Fruit fly (Drosophila melanogaster) whole organism, embryonic: Measurements from ENCODE around the gene CG6511.
A peak's percentile ranks its signal among the peaks of the same experiment; 100 is the strongest.

Source experiments
- Atf3 ChIP-seq: fragments of 200-800 bp; sonication (Bioruptor generic); optimal IDR thresholded peaks from 3 replicates; lab custom pipeline; 2016; ENCODE audit warnings: missing biosample characterization, missing genetic modification characterization
- CG10979 ChIP-seq: fragments of 200-800 bp; sonication (Bioruptor generic); optimal IDR thresholded peaks from 2 replicates; lab custom pipeline; 2018; ENCODE audit warnings: missing biosample characterization, mild to moderate bottlenecking, missing genetic modification characterization, moderate library complexity
- CG12299 ChIP-seq: fragments of 200-800 bp; sonication (Bioruptor generic); optimal IDR thresholded peaks from 2 replicates; lab custom pipeline; 2018; ENCODE audit warnings: missing biosample characterization, mild to moderate bottlenecking, missing genetic modification characterization
- CG12744 ChIP-seq: fragments of 200-800 bp; sonication (Bioruptor generic); optimal IDR thresholded peaks from 2 replicates; lab custom pipeline; 2016; ENCODE audit warnings: missing biosample characterization, missing genetic modification characterization
- CG15601 ChIP-seq: fragments of 200-800 bp; sonication (Bioruptor generic); optimal IDR thresholded peaks from 3 replicates; lab custom pipeline; 2019; ENCODE audit warnings: missing biosample characterization, mild to moderate bottlenecking, missing genetic modification characterization, moderate library complexity
- CG1602 ChIP-seq: fragments of 200-800 bp; sonication (Bioruptor generic); optimal IDR thresholded peaks from 3 replicates; lab custom pipeline; 2016; ENCODE audit warnings: missing biosample characterization, missing genetic modification characterization
- CG16813 ChIP-seq: fragments of 200-800 bp; sonication (Bioruptor generic); IDR thresholded peaks from 3 replicates; pipeline ENCODE4 v1.3.6; 2022; ENCODE audit warnings: missing biosample characterization, missing genetic modification characterization; ENCODE audit not compliant: partially characterized antibody
- CG17361 ChIP-seq: fragments of 200-800 bp; sonication (Bioruptor generic); IDR thresholded peaks from 3 replicates; pipeline ENCODE4 v1.3.6; 2022; ENCODE audit warnings: missing biosample characterization, missing genetic modification characterization
- CG17385 ChIP-seq: fragments of 200-800 bp; sonication (Bioruptor generic); optimal IDR thresholded peaks from 3 replicates; lab custom pipeline; 2018; ENCODE audit warnings: missing biosample characterization, mild to moderate bottlenecking, missing genetic modification characterization
- CG17568 ChIP-seq: fragments of 200-800 bp; sonication (Bioruptor generic); optimal IDR thresholded peaks from 2 replicates; lab custom pipeline; 2018; ENCODE audit warnings: missing biosample characterization, mild to moderate bottlenecking, missing genetic modification characterization, moderate library complexity
- CG18619 ChIP-seq: fragments of 200-800 bp; sonication (Bioruptor generic); optimal IDR thresholded peaks from 3 replicates; lab custom pipeline; 2017; ENCODE audit warnings: missing biosample characterization, mild to moderate bottlenecking, missing genetic modification characterization
- CG3995 ChIP-seq: fragments of 200-800 bp; sonication (Bioruptor generic); optimal IDR thresholded peaks from 3 replicates; lab custom pipeline; 2016; ENCODE audit warnings: missing biosample characterization, missing genetic modification characterization
- CG43689 ChIP-seq: fragments of 200-800 bp; sonication (Bioruptor generic); IDR thresholded peaks from 2 replicates; pipeline ENCODE4 v1.3.6; 2022; ENCODE audit warnings: missing biosample characterization, missing genetic modification characterization
- CG6654 ChIP-seq: fragments of 200-800 bp; sonication (Bioruptor generic); optimal IDR thresholded peaks from 2 replicates; lab custom pipeline; 2017; ENCODE audit warnings: missing biosample characterization, mild to moderate bottlenecking, missing genetic modification characterization
- CG6683 ChIP-seq: fragments of 200-800 bp; sonication (Bioruptor generic); optimal IDR thresholded peaks from 2 replicates; lab custom pipeline; 2017; ENCODE audit warnings: missing biosample characterization, mild to moderate bottlenecking, missing genetic modification characterization, missing genetic modification reagents
- CG8388 ChIP-seq: fragments of 200-800 bp; sonication (Bioruptor generic); optimal IDR thresholded peaks from 2 replicates; lab custom pipeline; 2019; ENCODE audit warnings: missing biosample characterization, mild to moderate bottlenecking, missing genetic modification characterization, moderate library complexity
- Chrac-16 ChIP-seq: fragments of 200-800 bp; sonication (Bioruptor generic); optimal IDR thresholded peaks from 3 replicates; lab custom pipeline; 2016; ENCODE audit warnings: missing biosample characterization, missing genetic modification characterization
- CkIIα-i1 ChIP-seq: fragments of 200-800 bp; sonication (Bioruptor generic); IDR thresholded peaks from 2 replicates; pipeline ENCODE4 v1.3.6; 2022; ENCODE audit warnings: missing biosample characterization, missing genetic modification characterization
- Dbx ChIP-seq: fragments of 200-800 bp; sonication (Bioruptor generic); IDR thresholded peaks from 3 replicates; pipeline ENCODE4 v1.3.6; 2022; ENCODE audit warnings: missing biosample characterization, missing genetic modification characterization
- Dref ChIP-seq: fragments of 200-800 bp; sonication (Bioruptor generic); IDR thresholded peaks from 2 replicates; pipeline ENCODE4 v1.3.6; 2022; ENCODE audit warnings: missing biosample characterization, missing genetic modification characterization
- Ets97D ChIP-seq: fragments of 200-800 bp; sonication (Bioruptor generic); optimal IDR thresholded peaks from 3 replicates; lab custom pipeline; 2016; ENCODE audit warnings: missing biosample characterization, missing genetic modification characterization
- Fer1 ChIP-seq: fragments of 200-800 bp; sonication (Bioruptor generic); optimal IDR thresholded peaks from 2 replicates; lab custom pipeline; 2017; ENCODE audit warnings: missing biosample characterization, mild to moderate bottlenecking, missing genetic modification characterization
- HmgZ ChIP-seq: fragments of 200-800 bp; sonication (Bioruptor generic); optimal IDR thresholded peaks from 2 replicates; lab custom pipeline; 2018; ENCODE audit warnings: missing biosample characterization, mild to moderate bottlenecking, missing genetic modification characterization
- Hmr ChIP-seq: fragments of 200-800 bp; sonication (Bioruptor generic); optimal IDR thresholded peaks from 3 replicates; lab custom pipeline; 2017; ENCODE audit warnings: mild to moderate bottlenecking, missing biosample characterization, missing genetic modification reagents, missing genetic modification characterization
- Hr51 ChIP-seq, 2 experiments: fragments of 200-800 bp; sonication (Bioruptor generic); optimal IDR thresholded peaks; 2 replicates in 1 of 2; 3 replicates in 1 of 2; lab custom pipeline; 2016 to 2018; ENCODE audit warnings: missing biosample characterization in 2 of 2, missing genetic modification characterization in 2 of 2, mild to moderate bottlenecking in 1 of 2, moderate library complexity in 1 of 2
- Meics ChIP-seq: fragments of 200-800 bp; sonication (Bioruptor generic); optimal IDR thresholded peaks from 2 replicates; lab custom pipeline; 2017; ENCODE audit warnings: missing biosample characterization, mild to moderate bottlenecking, missing genetic modification characterization
- Mrtf ChIP-seq: fragments of 200-800 bp; sonication (Bioruptor generic); IDR thresholded peaks from 3 replicates; pipeline ENCODE4 v1.3.6; 2022; ENCODE audit warnings: missing biosample characterization, missing genetic modification characterization
- NfI ChIP-seq: fragments of 200-800 bp; sonication (Bioruptor generic); optimal IDR thresholded peaks from 3 replicates; lab custom pipeline; 2018; ENCODE audit warnings: missing biosample characterization, mild to moderate bottlenecking, missing genetic modification characterization, moderate library complexity
- PHDP ChIP-seq: fragments of 200-800 bp; sonication (Bioruptor generic); optimal IDR thresholded peaks from 3 replicates; lab custom pipeline; 2018; ENCODE audit warnings: missing biosample characterization, mild to moderate bottlenecking, missing genetic modification characterization, moderate library complexity
- Rx ChIP-seq: fragments of 200-800 bp; sonication (Bioruptor generic); IDR thresholded peaks from 2 replicates; pipeline ENCODE4 v1.3.6; 2022; ENCODE audit warnings: missing biosample characterization, missing genetic modification characterization
- Sox100B ChIP-seq: fragments of 200-800 bp; sonication (Bioruptor generic); optimal IDR thresholded peaks from 3 replicates; lab custom pipeline; 2018; ENCODE audit warnings: missing biosample characterization, mild to moderate bottlenecking, missing genetic modification characterization
- al ChIP-seq: fragments of 200-800 bp; sonication (Bioruptor generic); IDR thresholded peaks from 2 replicates; pipeline ENCODE4 v1.3.6; 2022; ENCODE audit warnings: missing biosample characterization, missing genetic modification characterization
- crc ChIP-seq: fragments of 200-800 bp; sonication (Bioruptor generic); optimal IDR thresholded peaks from 2 replicates; lab custom pipeline; 2016; ENCODE audit warnings: missing biosample characterization, missing genetic modification characterization
- crol ChIP-seq: fragments of 200-800 bp; sonication (Bioruptor generic); IDR thresholded peaks from 2 replicates; pipeline ENCODE4 v1.3.6; 2022; ENCODE audit warnings: missing biosample characterization, missing genetic modification characterization
- crp ChIP-seq, 2 experiments: fragments of 200-800 bp; sonication (Bioruptor generic); optimal IDR thresholded peaks; 2 replicates in 1 of 2; 3 replicates in 1 of 2; lab custom pipeline; 2017; ENCODE audit warnings: missing biosample characterization in 2 of 2, missing genetic modification characterization in 2 of 2, mild to moderate bottlenecking in 1 of 2, moderate library complexity in 1 of 2
- danr ChIP-seq: fragments of 200-800 bp; sonication (Bioruptor generic); IDR thresholded peaks from 2 replicates; pipeline ENCODE4 v1.3.6; 2022; ENCODE audit warnings: missing biosample characterization, missing genetic modification characterization
- dysf ChIP-seq: fragments of 200-800 bp; sonication (Bioruptor generic); IDR thresholded peaks from 3 replicates; pipeline ENCODE4 v1.3.6; 2022; ENCODE audit warnings: missing biosample characterization, missing genetic modification characterization
- esg ChIP-seq: fragments of 200-800 bp; sonication (Bioruptor generic); conservative IDR thresholded peaks from 2 replicates; pipeline ENCODE4 v1.3.6; 2022; ENCODE audit warnings: missing biosample characterization, missing genetic modification characterization
- fru ChIP-seq: fragments of >200 bp; optimal IDR thresholded peaks from 2 replicates; lab custom pipeline; 2017
- gro ChIP-seq: fragments of 200-800 bp; sonication (Bioruptor generic); optimal IDR thresholded peaks from 2 replicates; lab custom pipeline; 2016; ENCODE audit warnings: missing biosample characterization, missing genetic modification characterization
- hbn ChIP-seq: fragments of 200-800 bp; sonication (Bioruptor generic); IDR thresholded peaks from 2 replicates; pipeline ENCODE4 v1.3.6; 2022; ENCODE audit warnings: missing biosample characterization, missing genetic modification characterization; ENCODE audit not compliant: partially characterized antibody
- hth ChIP-seq: fragments of >200 bp; optimal IDR thresholded peaks from 2 replicates; lab custom pipeline; 2017; ENCODE audit warnings: inconsistent platforms
- jing ChIP-seq: fragments of 200-800 bp; sonication (Bioruptor generic); optimal IDR thresholded peaks from 2 replicates; lab custom pipeline; 2018; ENCODE audit warnings: missing biosample characterization, mild to moderate bottlenecking, missing genetic modification characterization
- prd ChIP-seq, 3 experiments: fragments of >200 bp in 2 of 3; fragments of 200-800 bp in 1 of 3; sonication (Bioruptor generic) in 1 of 3; optimal IDR thresholded peaks in 2 of 3; IDR thresholded peaks in 1 of 3; 2 replicates in 2 of 3; 3 replicates in 1 of 3; pipeline versions ENCODE4 v1.3.6 to Lab custom; 2017 to 2022; ENCODE audit warnings: missing biosample characterization in 1 of 3, missing genetic modification characterization in 1 of 3
- sima ChIP-seq: fragments of 200-800 bp; sonication (Bioruptor generic); optimal IDR thresholded peaks from 2 replicates; lab custom pipeline; 2016; ENCODE audit warnings: missing biosample characterization, missing genetic modification characterization
- tap ChIP-seq: fragments of 200-800 bp; optimal IDR thresholded peaks from 3 replicates; lab custom pipeline; 2019; ENCODE audit warnings: missing biosample characterization, mild to moderate bottlenecking, missing genetic modification characterization, moderate library complexity
- tio ChIP-seq: fragments of 200-800 bp; sonication (Bioruptor generic); optimal IDR thresholded peaks from 2 replicates; lab custom pipeline; 2017; ENCODE audit warnings: missing biosample characterization, missing genetic modification characterization, inconsistent platforms
- unc-4 ChIP-seq: fragments of 200-800 bp; sonication (Bioruptor generic); IDR thresholded peaks from 2 replicates; pipeline ENCODE4 v1.3.6; 2022; ENCODE audit warnings: missing biosample characterization, missing genetic modification characterization; ENCODE audit not compliant: partially characterized antibody
- wdn ChIP-seq: fragments of 200-800 bp; sonication (Bioruptor generic); IDR thresholded peaks from 2 replicates; pipeline ENCODE4 v1.3.6; 2022; ENCODE audit warnings: missing biosample characterization, missing genetic modification characterization
- wek ChIP-seq: fragments of 200-800 bp; sonication (Bioruptor generic); optimal IDR thresholded peaks from 3 replicates; lab custom pipeline; 2018; ENCODE audit warnings: missing biosample characterization, mild to moderate bottlenecking, missing genetic modification characterization, moderate library complexity
- zfh2 ChIP-seq: fragments of 200-800 bp; sonication (Bioruptor generic); optimal IDR thresholded peaks from 2 replicates; lab custom pipeline; 2016; ENCODE audit warnings: missing biosample characterization, missing genetic modification characterization

Gene CG6511

DNA sequence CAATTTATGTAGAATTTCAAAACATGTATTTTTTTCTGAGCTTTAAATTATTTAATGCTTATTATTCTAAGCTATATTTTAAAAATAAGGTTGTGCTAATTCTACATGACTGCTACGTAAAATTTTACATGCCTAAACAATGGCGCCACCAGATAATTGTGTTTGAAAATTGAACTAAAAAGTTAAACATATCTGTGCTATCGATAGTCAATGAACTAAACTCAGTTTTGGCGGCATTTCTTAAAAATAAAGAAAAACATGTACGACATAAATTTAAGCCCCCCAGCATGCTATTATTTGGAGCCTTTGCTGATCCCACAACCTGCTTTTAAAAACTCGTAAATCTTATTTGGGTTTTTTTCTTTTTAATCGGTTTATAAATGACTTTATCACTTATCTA, 2.5 kb upstream of the CG6511 start (continued):
- TF ChIP-seq Dbx (GFP tag; lab: Robert Waterston, UW) (peak; percentile 48; the same call in 1 of the 3 replicates), crol (GFP tag; lab: Robert Waterston, UW) (no peak), CG17385 (GFP tag; lab: Kevin White, UChicago) (no peak), Hr51 (GFP tag; optimal IDR thresholded peaks at IDR 0.05; lab: Kevin White, UChicago) (no peak), CG3995 (peak; percentile 45), sima (GFP tag; lab: Kevin White, UChicago) (no peak), CG17361 (GFP tag; lab: Robert Waterston, UW) (peak; percentile 30; the same call in 1 of the 3 replicates), CG12744 (GFP tag; lab: Kevin White, UChicago) (no peak), crp (GFP tag; optimal IDR thresholded peaks at IDR 0.05; lab: Kevin White, UChicago) (no peak), CG1602 (GFP tag; lab: Kevin White, UChicago) (no peak), PHDP (peak; percentile 2), wek (GFP tag; lab: Kevin White, UChicago) (no peak), Fer1 (peak; percentile 38), CG15601 (tag; lab: Kevin White, UChicago) (no peak), jing (no peak), CG18619 (GFP tag; lab: Kevin White, UChicago) (no peak), Dref (GFP tag; lab: Robert Waterston, UW) (peak; percentile 91), fru (lab: Kevin White, UChicago) (no peak), CkIIα-i1 (GFP tag; lab: Robert Waterston, UW) (no peak), CG43689 (GFP tag; lab: Robert Waterston, UW) (no peak), wdn (GFP tag; lab: Robert Waterston, UW) (no peak), prd (optimal IDR thresholded peaks at IDR 0.05; lab: Kevin White, UChicago) (no peak), prd (GFP tag; IDR thresholded peaks at IDR 0.05; lab: Robert Waterston, UW) (no peak), Atf3 (GFP tag; lab: Kevin White, UChicago) (no peak), esg (GFP tag; lab: Robert Waterston, UW) (no peak), crc (GFP tag; lab: Kevin White, UChicago) (no peak), CG6683 (no peak), Ets97D (GFP tag; lab: Kevin White, UChicago) (peak; percentile 31), CG10979 (tag; lab: Kevin White, UChicago) (no peak), Sox100B (GFP tag; lab: Kevin White, UChicago) (no peak), CG16813 (GFP tag; lab: Robert Waterston, UW) (peak; percentile 75), Hmr (GFP tag; lab: Kevin White, UChicago) (peak; percentile 21), tap (tag; lab: Kevin White, UChicago) (no peak), NfI (no peak), tio (GFP tag; lab: Kevin White, UChicago) (no peak), hth (lab: Kevin White, UChicago) (no peak), Chrac-16 (no peak), CG17568 (GFP tag; lab: Kevin White, UChicago) (no peak), gro (GFP tag; lab: Kevin White, UChicago) (peak; percentile 41), zfh2 (GFP tag; lab: Kevin White, UChicago) (no peak), CG6654 (no peak), hbn (GFP tag; lab: Robert Waterston, UW) (peak; percentile 55), CG12299 (tag; lab: Kevin White, UChicago) (no peak), dysf (GFP tag; lab: Robert Waterston, UW) (no peak), al (GFP tag; lab: Robert Waterston, UW) (no peak), Meics (GFP tag; lab: Kevin White, UChicago) (peak; percentile 19), Mrtf (no peak), CG8388 (GFP tag; lab: Kevin White, UChicago) (no peak), HmgZ (peak; percentile 51), Rx (GFP tag; lab: Robert Waterston, UW) (no peak), danr (GFP tag; lab: Robert Waterston, UW) (no peak), unc-4 (GFP tag; lab: Robert Waterston, UW) (peak; percentile 80)
